Worm (Caenorhabditis elegans) whole organism, L1 larva: ENCODE measurements around the gene pals-25.

Experiments used
- C04F5.9 ChIP-seq: sonication (generic microtip); optimal IDR thresholded peaks from 2 replicates; lab custom pipeline; 2016; ENCODE audit warnings: missing genetic modification characterization, missing compliant biosample characterization
- C16A3.4 ChIP-seq: fragments of 150-350 bp; optimal IDR thresholded peaks from 2 replicates; lab custom pipeline; 2014; ENCODE audit warnings: missing biosample characterization, missing genetic modification characterization
- C34B4.2 ChIP-seq: sonication (generic microtip); optimal IDR thresholded peaks from 2 replicates; lab custom pipeline; 2017; ENCODE audit warnings: mild to moderate bottlenecking, missing genetic modification characterization, missing compliant biosample characterization
- F16B12.6 ChIP-seq: fragments of 150-350 bp; optimal IDR thresholded peaks from 2 replicates; lab custom pipeline; 2014; ENCODE audit warnings: missing biosample characterization, missing genetic modification characterization
- Y116A8C.19 ChIP-seq: sonication (generic microtip); optimal IDR thresholded peaks from 2 replicates; lab custom pipeline; 2016; ENCODE audit warnings: missing compliant biosample characterization, missing genetic modification characterization, borderline replicate concordance
- alr-1 ChIP-seq: fragments of 200-800 bp; sonication (Bioruptor generic); optimal IDR thresholded peaks from 2 replicates; lab custom pipeline; 2018; ENCODE audit warnings: borderline replicate concordance, mild to moderate bottlenecking, missing genetic modification characterization, missing compliant biosample characterization
- blmp-1 ChIP-seq: fragments of 150-350 bp; optimal IDR thresholded peaks from 2 replicates; lab custom pipeline; 2014; ENCODE audit warnings: missing biosample characterization, missing genetic modification characterization
- ceh-8 ChIP-seq: fragments of 200-800 bp; sonication (Bioruptor generic); optimal IDR thresholded peaks from 2 replicates; lab custom pipeline; 2018; ENCODE audit warnings: mild to moderate bottlenecking, missing genetic modification characterization, moderate library complexity, missing compliant biosample characterization
- ceh-82 ChIP-seq, 3 experiments: fragments of 150-350 bp in 1 of 3; sonication (generic microtip) in 2 of 3; optimal IDR thresholded peaks; 2 replicates each; lab custom pipeline; 2014 to 2017; ENCODE audit warnings: missing biosample characterization in 3 of 3, missing genetic modification characterization in 3 of 3
- ceh-88 ChIP-seq: fragments of 200-800 bp; sonication (Bioruptor generic); IDR thresholded peaks from 2 replicates; pipeline ENCODE4 v1.3.6; 2022; ENCODE audit warnings: missing genetic modification characterization, missing compliant biosample characterization
- ces-1 ChIP-seq: fragments of 150-350 bp; optimal IDR thresholded peaks from 2 replicates; lab custom pipeline; 2014; ENCODE audit warnings: missing biosample characterization, missing genetic modification reagents, missing genetic modification characterization
- efl-1 ChIP-seq, 4 experiments: fragments of 150-350 bp; optimal IDR thresholded peaks in 3 of 4; peaks in 1 of 4; 1 replicate in 1 of 4; 2 replicates in 3 of 4; lab custom pipeline; 2014; ENCODE audit warnings: missing biosample characterization in 2 of 4, missing genetic modification characterization in 2 of 4, missing genetic modification reagents in 2 of 4
- efl-3 ChIP-seq: fragments of 200-800 bp; sonication (Bioruptor generic); optimal IDR thresholded peaks from 2 replicates; lab custom pipeline; 2018; ENCODE audit warnings: mild to moderate bottlenecking, missing genetic modification characterization, missing compliant biosample characterization
- elt-2 ChIP-seq: sonication (generic microtip); optimal IDR thresholded peaks from 2 replicates; lab custom pipeline; 2016; ENCODE audit warnings: missing genetic modification characterization, mild to moderate bottlenecking, inconsistent platforms, missing compliant biosample characterization, missing genetic modification reagents
- elt-3 ChIP-seq, 6 experiments: fragments of 150-350 bp in 1 of 6; sonication (generic microtip); optimal IDR thresholded peaks; 2 replicates each; lab custom pipeline; 2017 to 2018; ENCODE audit warnings: missing biosample characterization in 6 of 6, missing genetic modification characterization in 6 of 6, inconsistent platforms in 1 of 6
- fkh-8 ChIP-seq: sonication (generic microtip); optimal IDR thresholded peaks from 2 replicates; lab custom pipeline; 2016; ENCODE audit warnings: mild to moderate bottlenecking, missing genetic modification characterization, missing compliant biosample characterization
- fos-1 ChIP-seq: fragments of 150-350 bp; optimal IDR thresholded peaks from 2 replicates; lab custom pipeline; 2014; ENCODE audit warnings: missing biosample characterization, missing genetic modification characterization
- grh-1 ChIP-seq: fragments of 200-800 bp; sonication (Bioruptor generic); IDR thresholded peaks from 2 replicates; pipeline ENCODE4 v1.3.6; 2022; ENCODE audit warnings: missing genetic modification reagents, missing genetic modification characterization, missing compliant biosample characterization
- hlh-17 ChIP-seq: fragments of 200-800 bp; sonication (Bioruptor generic); optimal IDR thresholded peaks from 2 replicates; lab custom pipeline; 2018; ENCODE audit warnings: missing genetic modification characterization, mild to moderate bottlenecking, missing compliant biosample characterization, moderate library complexity, borderline replicate concordance
- hlh-4 ChIP-seq: sonication (generic microtip); optimal IDR thresholded peaks from 2 replicates; lab custom pipeline; 2016; ENCODE audit warnings: mild to moderate bottlenecking, missing genetic modification characterization, missing compliant biosample characterization
- hpl-2 ChIP-seq: fragments of 150-350 bp; optimal IDR thresholded peaks from 2 replicates; lab custom pipeline; 2014; ENCODE audit warnings: missing biosample characterization, missing genetic modification reagents, missing genetic modification characterization
- irx-1 ChIP-seq: sonication (generic microtip); optimal IDR thresholded peaks from 2 replicates; lab custom pipeline; 2016; ENCODE audit warnings: missing genetic modification characterization, missing compliant biosample characterization
- isw-1 ChIP-seq: fragments of 200-800 bp; sonication (Bioruptor generic); IDR thresholded peaks from 2 replicates; pipeline ENCODE4 v1.3.6; 2022; ENCODE audit warnings: missing genetic modification characterization, missing compliant biosample characterization
- jun-1 ChIP-seq: fragments of 150-350 bp; optimal IDR thresholded peaks from 2 replicates; lab custom pipeline; 2014; ENCODE audit warnings: missing biosample characterization, missing genetic modification reagents, missing genetic modification characterization
- lin-14 ChIP-seq: fragments of 200-800 bp; sonication (Bioruptor generic); optimal IDR thresholded peaks from 2 replicates; lab custom pipeline; 2018; ENCODE audit warnings: mild to moderate bottlenecking, missing genetic modification characterization, moderate library complexity, missing compliant biosample characterization
- lin-15B ChIP-seq: fragments of 150-350 bp; sonication (generic microtip); optimal IDR thresholded peaks from 3 replicates; lab custom pipeline; 2014; ENCODE audit warnings: missing biosample characterization, missing genetic modification characterization
- lin-35 ChIP-seq, 2 experiments: fragments of 150-350 bp; optimal IDR thresholded peaks; 2 replicates each; lab custom pipeline; 2014; ENCODE audit warnings: missing biosample characterization in 2 of 2, missing genetic modification characterization in 2 of 2, missing genetic modification reagents in 2 of 2
- lin-39 ChIP-seq: fragments of 150-350 bp; optimal IDR thresholded peaks from 2 replicates; lab custom pipeline; 2014; ENCODE audit warnings: missing biosample characterization, missing genetic modification reagents, missing genetic modification characterization
- lsy-2 ChIP-seq, 2 experiments: fragments of 150-350 bp; optimal IDR thresholded peaks; 2 replicates each; lab custom pipeline; 2014; ENCODE audit warnings: missing biosample characterization in 2 of 2, missing genetic modification characterization in 2 of 2
- mab-9 ChIP-seq: fragments of 200-800 bp; sonication (Bioruptor generic); IDR thresholded peaks from 2 replicates; pipeline ENCODE4 v1.3.6; 2022; ENCODE audit warnings: missing genetic modification reagents, missing genetic modification characterization, missing compliant biosample characterization
- mef-2 ChIP-seq: fragments of 150-350 bp; optimal IDR thresholded peaks from 2 replicates; lab custom pipeline; 2014; ENCODE audit warnings: missing biosample characterization, missing genetic modification characterization
- nhr-11 ChIP-seq: fragments of 150-350 bp; optimal IDR thresholded peaks from 2 replicates; lab custom pipeline; 2014; ENCODE audit warnings: missing biosample characterization, missing genetic modification characterization
- nhr-12 ChIP-seq: sonication (generic microtip); optimal IDR thresholded peaks from 2 replicates; lab custom pipeline; 2017; ENCODE audit warnings: missing biosample characterization, missing genetic modification characterization
- nhr-20 ChIP-seq: sonication (generic microtip); optimal IDR thresholded peaks from 2 replicates; lab custom pipeline; 2016; ENCODE audit warnings: mild to moderate bottlenecking, missing genetic modification characterization, missing compliant biosample characterization
- nhr-47 ChIP-seq: sonication (generic microtip); optimal IDR thresholded peaks from 2 replicates; lab custom pipeline; 2016; ENCODE audit warnings: mild to moderate bottlenecking, missing genetic modification characterization, moderate library complexity, missing compliant biosample characterization
- nhr-77 ChIP-seq: fragments of 150-350 bp; optimal IDR thresholded peaks from 2 replicates; lab custom pipeline; 2014; ENCODE audit warnings: missing biosample characterization, missing genetic modification characterization
- nhr-90 ChIP-seq: sonication (generic microtip); optimal IDR thresholded peaks from 2 replicates; lab custom pipeline; 2016; ENCODE audit warnings: mild to moderate bottlenecking, missing genetic modification characterization, missing compliant biosample characterization; ENCODE audit not compliant: poor library complexity
- pag-3 ChIP-seq: sonication (generic microtip); optimal IDR thresholded peaks from 2 replicates; lab custom pipeline; 2017; ENCODE audit warnings: missing genetic modification characterization, mild to moderate bottlenecking, missing compliant biosample characterization, antibody characterized with exemption, borderline replicate concordance; ENCODE audit not compliant: insufficient read depth
- skn-1 ChIP-seq: fragments of 150-350 bp; optimal IDR thresholded peaks from 2 replicates; lab custom pipeline; 2014; ENCODE audit warnings: missing biosample characterization, missing genetic modification characterization
- snpc-4 ChIP-seq: fragments of 150-350 bp; optimal IDR thresholded peaks from 2 replicates; lab custom pipeline; 2014; ENCODE audit warnings: missing biosample characterization, missing genetic modification characterization
- snu-23 ChIP-seq: sonication (generic microtip); optimal IDR thresholded peaks from 2 replicates; lab custom pipeline; 2016; ENCODE audit warnings: missing genetic modification characterization, missing compliant biosample characterization
- sox-4 ChIP-seq: sonication (generic microtip); optimal IDR thresholded peaks from 2 replicates; lab custom pipeline; 2016; ENCODE audit warnings: missing genetic modification characterization, missing compliant biosample characterization
- sptf-1 ChIP-seq: fragments of 150-350 bp; optimal IDR thresholded peaks from 2 replicates; lab custom pipeline; 2014; ENCODE audit warnings: missing biosample characterization, missing genetic modification characterization
- tbx-2 ChIP-seq: sonication (generic microtip); optimal IDR thresholded peaks from 2 replicates; lab custom pipeline; 2016; ENCODE audit warnings: missing genetic modification characterization, missing compliant biosample characterization
- tlp-1 ChIP-seq: fragments of 150-350 bp; optimal IDR thresholded peaks from 2 replicates; lab custom pipeline; 2014; ENCODE audit warnings: missing biosample characterization, missing genetic modification characterization
- unc-130 ChIP-seq: fragments of 150-350 bp; optimal IDR thresholded peaks from 2 replicates; lab custom pipeline; 2017; ENCODE audit warnings: missing biosample characterization, missing genetic modification characterization, inconsistent platforms
- unc-86 ChIP-seq: sonication (generic microtip); optimal IDR thresholded peaks from 2 replicates; lab custom pipeline; 2016; ENCODE audit warnings: missing genetic modification characterization, missing compliant biosample characterization
- xbp-1 ChIP-seq: sonication (generic microtip); optimal IDR thresholded peaks from 2 replicates; lab custom pipeline; 2016; ENCODE audit warnings: missing genetic modification characterization, missing compliant biosample characterization
- zag-1 ChIP-seq: fragments of 150-350 bp; optimal IDR thresholded peaks from 2 replicates; lab custom pipeline; 2014; ENCODE audit warnings: missing biosample characterization, missing genetic modification characterization
- ztf-4 ChIP-seq: fragments of 150-350 bp; optimal IDR thresholded peaks from 2 replicates; lab custom pipeline; 2014; ENCODE audit warnings: missing biosample characterization, missing genetic modification characterization

Gene pals-25

ce11 chrIII:87183-87582 lies 47.1 kb upstream of the pals-25 start, which contains the start of the genes F54C4.4 and mrpl-40 (continued):
- TF ChIP-seq mef-2, result no peak

- TF ChIP-seq hlh-17 (GFP tag; lab: Kevin White, UChicago), result no peak
- no peak for TF ChIP-seq zag-1
- no peak for TF ChIP-seq pag-3
- no peak for TF ChIP-seq ceh-8 (GFP tag; lab: Kevin White, UChicago)
- TF ChIP-seq nhr-90 (tag; lab: Kevin White, UChicago), result peak; percentile 73
- TF ChIP-seq isw-1 (GFP tag; lab: Robert Waterston, UW), result peak; percentile 2; the same call in 1 of the 2 replicates
- no peak for TF ChIP-seq blmp-1
- TF ChIP-seq lsy-2 (tag; optimal IDR thresholded peaks at IDR 0.05; lab: Kevin White, UChicago), result peak; percentile 31 to 50
- TF ChIP-seq fkh-8, result no peak
- peak; percentile 5 for TF ChIP-seq C04F5.9 (tag; lab: Kevin White, UChicago)
- TF ChIP-seq F16B12.6 (tag; lab: Kevin White, UChicago), result no peak
- no peak for TF ChIP-seq sptf-1 (tag; lab: Kevin White, UChicago)
- no peak for TF ChIP-seq ces-1
- TF ChIP-seq unc-86 (tag; lab: Kevin White, UChicago), result no peak
- TF ChIP-seq efl-3, result no peak
- peak; percentile 70 for TF ChIP-seq nhr-47 (tag; lab: Kevin White, UChicago)
- TF ChIP-seq fos-1 (tag; lab: Kevin White, UChicago), result peak; percentile 13
- TF ChIP-seq hlh-4 (tag; lab: Kevin White, UChicago), result no peak
- TF ChIP-seq lin-14 (GFP tag; lab: Kevin White, UChicago), result peak; percentile 46
- TF ChIP-seq irx-1 (tag; lab: Kevin White, UChicago), result peak; percentile 26
- TF ChIP-seq ceh-88 (GFP tag; lab: Robert Waterston, UW), result no peak
- no peak for TF ChIP-seq sox-4 (tag; lab: Kevin White, UChicago)
- peak; percentile 42 for TF ChIP-seq nhr-77 (tag; lab: Kevin White, UChicago)
- TF ChIP-seq lin-39 (tag; lab: Kevin White, UChicago), result peak; percentile 38
- TF ChIP-seq hpl-2 (GFP tag; lab: Kevin White, UChicago), result no peak
- TF ChIP-seq nhr-11 (tag; lab: Kevin White, UChicago), result no peak
- no peak for TF ChIP-seq alr-1 (tag; lab: Kevin White, UChicago)
- peak; percentile 26 for TF ChIP-seq skn-1
- TF ChIP-seq grh-1 (GFP tag; lab: Robert Waterston, UW), result peak; percentile 32; the same call in 1 of the 2 replicates
- TF ChIP-seq efl-1 (optimal IDR thresholded peaks at IDR 0.05; lab: Kevin White, UChicago), result peak in 1 of 2 experiments; percentile 49
- TF ChIP-seq efl-1 (GFP tag; optimal IDR thresholded peaks at IDR 0.05 in 1 of 2; lab: Kevin White, UChicago), result peak in 1 of 2 experiments; percentile 79
- peak; percentile 54 for TF ChIP-seq nhr-20 (tag; lab: Kevin White, UChicago)
- no peak for TF ChIP-seq ztf-4 (tag; lab: Kevin White, UChicago)
- no peak for TF ChIP-seq mab-9 (GFP tag; lab: Robert Waterston, UW)
- TF ChIP-seq xbp-1 (tag; lab: Kevin White, UChicago), result peak; percentile 26
- peak; percentile 4 for TF ChIP-seq C16A3.4 (tag; lab: Kevin White, UChicago)
- peak; percentile 69 for TF ChIP-seq snu-23 (GFP tag; lab: Kevin White, UChicago)
- no peak for TF ChIP-seq tlp-1 (tag; lab: Kevin White, UChicago)
- peak; percentile 16 for TF ChIP-seq jun-1 (tag; lab: Kevin White, UChicago)
- TF ChIP-seq elt-2, result peak; percentile 52
- TF ChIP-seq ceh-82 (tag; optimal IDR thresholded peaks at IDR 0.05; lab: Kevin White, UChicago), result peak in 2 of 3 experiments; percentile 17 to 31
- TF ChIP-seq lin-35 (GFP tag; optimal IDR thresholded peaks at IDR 0.05; lab: Kevin White, UChicago), result peak; percentile 15 to 56
- no peak for TF ChIP-seq snpc-4 (tag; lab: Kevin White, UChicago)
- TF ChIP-seq mef-2, result no peak
- no peak for TF ChIP-seq C34B4.2
- peak in 1 of 6 experiments; percentile 9 for TF ChIP-seq elt-3 (tag; optimal IDR thresholded peaks at IDR 0.05; lab: Kevin White, UChicago)
- TF ChIP-seq tbx-2 (tag; lab: Kevin White, UChicago), result peak; percentile 40
- TF ChIP-seq unc-130, result no peak
- TF ChIP-seq Y116A8C.19, result no peak
- TF ChIP-seq lin-15B (tag; lab: Kevin White, UChicago), result peak; percentile 2
- no peak for TF ChIP-seq nhr-12
Observed at ce11 chrIII:89155-89554, 45.1 kb upstream of the pals-25 start.
